Fruit fly (Drosophila melanogaster): ENCODE measurements around the gene CG3168.

CG3168 gene

dm6 chrX:6777394-6777793 lies 37.6 kb upstream of the CG3168 start (continued):
- TF ChIP-seq Xrp1 (GFP tag; IDR thresholded peaks at IDR 0.05) (peak; percentile 39; the same call in 1 of the 2 replicates), CG8388 (GFP tag; optimal IDR thresholded peaks at IDR 0.05) (no peak), CG1603 (tag; optimal IDR thresholded peaks at IDR 0.05) (peak; percentile 48), CG4404 (GFP tag; IDR thresholded peaks at IDR 0.05) (peak; percentile 35; the same call in 1 of the 2 replicates), Drgx (GFP tag; IDR thresholded peaks at IDR 0.05) (peak; percentile 50), lola (GFP tag; optimal IDR thresholded peaks at IDR 0.05) (peak in 1 of 3 experiments; percentile 42), sens (GFP tag) (peak; percentile 89), lbe (GFP tag; optimal IDR thresholded peaks at IDR 0.05) (peak; percentile 79), Dp (GFP tag; optimal IDR thresholded peaks at IDR 0.05) (no peak), crol (GFP tag; IDR thresholded peaks at IDR 0.05) (0 out of 2 replicates have a peak, but pooled peaks have one; percentile 3), CG6689 (GFP tag; IDR thresholded peaks at IDR 0.05) (0 out of 2 replicates have a peak, but pooled peaks have one; percentile 13), eyg (GFP tag; optimal IDR thresholded peaks at IDR 0.05) (no peak), zf30C (GFP tag; optimal IDR thresholded peaks at IDR 0.05) (peak; percentile 78), CG15696 (tag; optimal IDR thresholded peaks at IDR 0.05) (peak; percentile 57), nom (GFP tag; optimal IDR thresholded peaks at IDR 0.05) (peak; percentile 70), CG2678 (tag; optimal IDR thresholded peaks at IDR 0.05) (no peak), CG8944 (GFP tag; optimal IDR thresholded peaks at IDR 0.05) (peak; percentile 15), CG2712 (tag; optimal IDR thresholded peaks at IDR 0.05) (peak; percentile 46), br (optimal IDR thresholded peaks at IDR 0.05) (no peak), twi (tag; optimal IDR thresholded peaks at IDR 0.05) (no peak), dmrt11E (tag; optimal IDR thresholded peaks at IDR 0.05) (peak; percentile 59), ato (GFP tag; IDR thresholded peaks at IDR 0.05; ENCODE audit: partially characterized antibody) (no peak), CG12391 (tag; optimal IDR thresholded peaks at IDR 0.05) (peak; percentile 12), CG10979 (tag; optimal IDR thresholded peaks at IDR 0.05) (peak; percentile 31), chif (GFP tag; optimal IDR thresholded peaks at IDR 0.05) (peak in 1 of 2 experiments; percentile 35), phol (tag; optimal IDR thresholded peaks at IDR 0.05) (peak; percentile 42), Mes4 (GFP tag; optimal IDR thresholded peaks at IDR 0.05) (no peak)

- TF ChIP-seq Rfx (GFP tag; IDR thresholded peaks at IDR 0.05) (no peak), gcm2 (GFP tag; optimal IDR thresholded peaks at IDR 0.05) (no peak), CG4360 (GFP tag; IDR thresholded peaks at IDR 0.05) (peak; percentile 73), z (GFP tag; IDR thresholded peaks at IDR 0.05) (peak; percentile 18; the same call in 1 of the 3 replicates), Stat92E (GFP tag; optimal IDR thresholded peaks at IDR 0.05) (peak in 1 of 3 experiments; percentile 67), sna (GFP tag; IDR thresholded peaks at IDR 0.05; ENCODE audit: partially characterized antibody) (no peak), bcd (GFP tag; optimal IDR thresholded peaks at IDR 0.05) (no peak), Hand (GFP tag; optimal IDR thresholded peaks at IDR 0.05) (no peak), pros (GFP tag; optimal IDR thresholded peaks at IDR 0.05) (peak; percentile 10)
Observed at dm6 chrX:6776934-6777333, 37.1 kb upstream of the CG3168 start.

- TF ChIP-seq sug (tag; optimal IDR thresholded peaks at IDR 0.05): peak; percentile 6
- TF ChIP-seq CG34376 (GFP tag; optimal IDR thresholded peaks at IDR 0.05): peak; percentile 47
- TF ChIP-seq CG6175 (GFP tag; IDR thresholded peaks at IDR 0.05): no peak
Observed at dm6 chrX:6776274-6776673, 36.5 kb upstream of the CG3168 start.

Measured in whole organism, embryonic.